Fruit fly (Drosophila melanogaster): ENCODE data around the gene CG13775.

Gene CG13775

dm6 chr2L:6960165-6960564, 3.4 kb upstream of the CG13775 start, which contains the start of the genes Atac1 and Hmgcl:
Gene Atac1, minus strand, starts transcription at chr2L:6960328.
Gene Hmgcl, plus strand, starts transcription at chr2L:6960377.
- TF ChIP-seq vri (GFP tag; optimal IDR thresholded peaks at IDR 0.05), result peak; percentile 93
- TF ChIP-seq dac (GFP tag; optimal IDR thresholded peaks at IDR 0.05), result no peak

- no peak for TF ChIP-seq CG11902 (GFP tag; optimal IDR thresholded peaks at IDR 0.05)
- TF ChIP-seq CG15336 (GFP tag; IDR thresholded peaks at IDR 0.05), result peak; percentile 75
- no peak for TF ChIP-seq CG6163 (GFP tag; IDR thresholded peaks at IDR 0.05)
- no peak for TF ChIP-seq cyc (GFP tag; optimal IDR thresholded peaks at IDR 0.05)
- TF ChIP-seq CG3032 (tag; optimal IDR thresholded peaks at IDR 0.05), result peak; percentile 90
- TF ChIP-seq esn (GFP tag; optimal IDR thresholded peaks at IDR 0.05), result peak; percentile 87
- TF ChIP-seq Met (GFP tag; optimal IDR thresholded peaks at IDR 0.05), result no peak
- TF ChIP-seq fd85E (GFP tag; optimal IDR thresholded peaks at IDR 0.05), result no peak
- TF ChIP-seq CG10631 (GFP tag; optimal IDR thresholded peaks at IDR 0.05), result peak; percentile 89
- TF ChIP-seq CG4318 (GFP tag; optimal IDR thresholded peaks at IDR 0.05), result no peak
- TF ChIP-seq CG11762 (GFP tag; optimal IDR thresholded peaks at IDR 0.05; ENCODE audit: insufficient read depth), result peak; percentile 29
- no peak for TF ChIP-seq CG7368 (GFP tag; optimal IDR thresholded peaks at IDR 0.05)
- peak; percentile 32 for TF ChIP-seq CG1621 (tag; optimal IDR thresholded peaks at IDR 0.05)
- TF ChIP-seq CG11294 (GFP tag; IDR thresholded peaks at IDR 0.05), result peak; percentile 69; the same call in 1 of the 2 replicates
- no peak for TF ChIP-seq CG8319 (GFP tag; optimal IDR thresholded peaks at IDR 0.05)
- no peak for TF ChIP-seq Sox102F (GFP tag; optimal IDR thresholded peaks at IDR 0.05)
- peak; percentile 80 for TF ChIP-seq Gug (GFP tag; IDR thresholded peaks at IDR 0.05)
- no peak for TF ChIP-seq CG6276 (GFP tag; optimal IDR thresholded peaks at IDR 0.05)
- TF ChIP-seq CG31627 (GFP tag; optimal IDR thresholded peaks at IDR 0.05), result peak; percentile 29
- TF ChIP-seq Eip75B (GFP tag; optimal IDR thresholded peaks at IDR 0.05), result no peak
- TF ChIP-seq CG3919 (GFP tag; optimal IDR thresholded peaks at IDR 0.05), result no peak
- TF ChIP-seq Sox15 (GFP tag; optimal IDR thresholded peaks at IDR 0.05), result peak; percentile 41
- TF ChIP-seq fkh (GFP tag; optimal IDR thresholded peaks at IDR 0.05), result no peak
- TF ChIP-seq Eip78C (GFP tag), result no peak
- TF ChIP-seq CG32006 (GFP tag; optimal IDR thresholded peaks at IDR 0.05), result no peak
- TF ChIP-seq CG6808 (GFP tag; optimal IDR thresholded peaks at IDR 0.05), result no peak
- TF ChIP-seq Eip93F (GFP tag; optimal IDR thresholded peaks at IDR 0.05), result peak; percentile 65
- TF ChIP-seq Blimp-1 (GFP tag; optimal IDR thresholded peaks at IDR 0.05), result no peak
- TF ChIP-seq CG6792 (GFP tag; optimal IDR thresholded peaks at IDR 0.05), result peak; percentile 27
- no peak for TF ChIP-seq dsx (GFP tag; optimal IDR thresholded peaks at IDR 0.05; ENCODE audit: poor library complexity, severe bottlenecking)
- TF ChIP-seq fd59A (GFP tag; optimal IDR thresholded peaks at IDR 0.05), result peak; percentile 57
- TF ChIP-seq Hr4 (GFP tag; optimal IDR thresholded peaks at IDR 0.05), result no peak
- TF ChIP-seq Hr39 (GFP tag; optimal IDR thresholded peaks at IDR 0.05), result no peak
- TF ChIP-seq CG8119 (GFP tag; IDR thresholded peaks at IDR 0.05), result peak; percentile 81
- peak; percentile 92 for TF ChIP-seq OdsH (GFP tag; optimal IDR thresholded peaks at IDR 0.05)
- TF ChIP-seq pdm3 (GFP tag; optimal IDR thresholded peaks at IDR 0.05), result no peak
- peak; percentile 80; the same call in 2 of the 3 replicates for TF ChIP-seq eg (GFP tag; IDR thresholded peaks at IDR 0.05)
- TF ChIP-seq lz (GFP tag; optimal IDR thresholded peaks at IDR 0.05), result peak; percentile 78
- no peak for TF ChIP-seq Hr38 (GFP tag; optimal IDR thresholded peaks at IDR 0.05)
- peak in 1 of 2 experiments; percentile 13 for TF ChIP-seq salr (GFP tag; optimal IDR thresholded peaks at IDR 0.05)
These were observed 6.7 kb downstream of the CG13775 start, which contains the start of the genes Gas41 and SA1 for dm6 chr2L:6950096-6950495. Gene Gas41, minus strand, starts transcription at chr2L:6950207. Gene SA1, plus strand, starts transcription at chr2L:6950421.
